Worm (Caenorhabditis elegans) whole organism, L2 larva: ENCODE measurements around the gene ZK1073.2.

Experiments used
- F13H6.1 ChIP-seq: sonication (generic microtip); optimal IDR thresholded peaks from 2 replicates; lab custom pipeline; 2016; ENCODE audit warnings: missing genetic modification characterization, missing compliant biosample characterization
- aly-2 ChIP-seq: fragments of 150-350 bp; optimal IDR thresholded peaks from 2 replicates; lab custom pipeline; 2014; ENCODE audit warnings: missing biosample characterization, missing genetic modification characterization
- lin-11 ChIP-seq: fragments of 150-350 bp; sonication (generic microtip); optimal IDR thresholded peaks from 2 replicates; lab custom pipeline; 2014; ENCODE audit warnings: missing biosample characterization, missing genetic modification characterization, inconsistent platforms, mixed read lengths
- lin-13 ChIP-seq: fragments of 150-350 bp; optimal IDR thresholded peaks from 2 replicates; lab custom pipeline; 2014; ENCODE audit warnings: missing biosample characterization, missing genetic modification reagents, missing genetic modification characterization
- skn-1 ChIP-seq: sonication (generic microtip); optimal IDR thresholded peaks from 2 replicates; lab custom pipeline; 2017; ENCODE audit warnings: missing biosample characterization, missing genetic modification characterization
- ztf-4 ChIP-seq: fragments of 150-350 bp; optimal IDR thresholded peaks from 2 replicates; lab custom pipeline; 2014; ENCODE audit warnings: missing biosample characterization, missing genetic modification characterization

- TF ChIP-seq aly-2 (tag; lab: Kevin White, UChicago) (no peak), lin-11 (tag; lab: Kevin White, UChicago) (no peak), ztf-4 (tag; lab: Kevin White, UChicago) (no peak), lin-13 (no peak), skn-1 (no peak), F13H6.1 (tag; lab: Kevin White, UChicago) (no peak)
Measured at ce11 chrX:16144584-16144983, 41.1 kb downstream of the ZK1073.2 start.
